Worm (Caenorhabditis elegans) whole organism, L2 larva: ENCODE results near the gene R07E4.3.

ENCODE experiments used
- R02D3.7 ChIP-seq: fragments of 150-350 bp; optimal IDR thresholded peaks from 2 replicates; lab custom pipeline; 2014; ENCODE audit warnings: missing biosample characterization, missing genetic modification characterization
- ceh-82 ChIP-seq: fragments of 150-350 bp; optimal IDR thresholded peaks from 2 replicates; lab custom pipeline; 2014; ENCODE audit warnings: missing biosample characterization, missing genetic modification characterization
- nhr-12 ChIP-seq: fragments of 150-350 bp; optimal IDR thresholded peaks from 2 replicates; lab custom pipeline; 2014; ENCODE audit warnings: missing biosample characterization, missing genetic modification characterization
- nhr-237 ChIP-seq: fragments of 150-350 bp; optimal IDR thresholded peaks from 2 replicates; lab custom pipeline; 2014; ENCODE audit warnings: missing biosample characterization, missing genetic modification characterization
- nhr-6 ChIP-seq: fragments of 150-350 bp; optimal IDR thresholded peaks from 2 replicates; lab custom pipeline; 2014; ENCODE audit warnings: missing biosample characterization, missing genetic modification characterization
- skn-1 ChIP-seq: sonication (generic microtip); optimal IDR thresholded peaks from 2 replicates; lab custom pipeline; 2017; ENCODE audit warnings: missing biosample characterization, missing genetic modification characterization
- sma-9 ChIP-seq, 2 experiments: fragments of 150-350 bp in 1 of 2; sonication (generic microtip) in 1 of 2; optimal IDR thresholded peaks; 2 replicates each; lab custom pipeline; 2014 to 2016; ENCODE audit warnings: missing genetic modification characterization in 2 of 2, mild to moderate bottlenecking in 1 of 2, missing biosample characterization in 1 of 2, missing compliant biosample characterization in 1 of 2, missing genetic modification reagents in 1 of 2, moderate library complexity in 1 of 2
- snpc-4 ChIP-seq: fragments of 150-350 bp; optimal IDR thresholded peaks from 2 replicates; lab custom pipeline; 2014; ENCODE audit warnings: missing biosample characterization, missing genetic modification characterization
- unc-62 ChIP-seq: fragments of 150-350 bp; optimal IDR thresholded peaks from 2 replicates; lab custom pipeline; 2014; ENCODE audit warnings: missing biosample characterization, missing genetic modification reagents, missing genetic modification characterization

ce11 chrX:5983267-5983666 lies 30.0 kb downstream of the R07E4.3 start:
- TF ChIP-seq sma-9 (GFP tag; optimal IDR thresholded peaks at IDR 0.05; lab: Kevin White, UChicago) (peak; percentile 38), sma-9 (tag; optimal IDR thresholded peaks at IDR 0.05; lab: Kevin White, UChicago) (no peak), unc-62 (GFP tag; lab: Kevin White, UChicago) (no peak), nhr-237 (no peak), skn-1 (tag; lab: Kevin White, UChicago) (no peak), R02D3.7 (no peak), snpc-4 (tag; lab: Kevin White, UChicago) (no peak), nhr-6 (tag; lab: Kevin White, UChicago) (no peak), ceh-82 (tag; lab: Kevin White, UChicago) (no peak), nhr-12 (tag; lab: Kevin White, UChicago) (no peak)
